Fruit fly (Drosophila melanogaster) Kc167 (cell line): ENCODE data around the gene CG16852.

ENCODE experiments used
- Sin3A ChIP-seq: fragments of >200 bp; optimal IDR thresholded peaks from 2 replicates; lab custom pipeline; 2018; ENCODE audit warnings: missing external identifiers
- ttk ChIP-seq: sonication (Bioruptor generic); optimal IDR thresholded peaks from 2 replicates; lab custom pipeline; 2017; ENCODE audit warnings: missing external identifiers

DNA sequence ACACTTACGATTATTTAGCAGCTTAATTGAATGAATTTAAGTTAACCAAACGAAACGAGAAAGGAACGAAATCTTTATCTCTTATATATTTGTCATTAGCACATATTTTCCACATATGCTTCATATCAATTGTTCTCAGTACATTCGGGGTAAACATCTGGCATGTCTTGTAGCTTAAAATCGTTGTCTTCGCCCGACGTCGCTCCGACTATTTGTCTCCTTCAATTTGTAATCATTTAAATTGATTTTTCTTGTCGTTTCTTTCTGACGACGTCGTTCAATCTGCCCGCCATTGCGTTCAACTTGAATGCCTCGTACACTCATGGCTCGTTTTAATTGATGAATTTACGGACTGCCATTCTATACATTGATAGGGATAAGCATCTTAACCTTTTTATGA is 29.5 kb downstream of the CG16852 start:
- TF ChIP-seq ttk (lab: Kevin White, UChicago) = no peak
- TF ChIP-seq Sin3A = no peak
